Fruit fly (Drosophila melanogaster): ENCODE data around the gene unc-119.

DNA sequence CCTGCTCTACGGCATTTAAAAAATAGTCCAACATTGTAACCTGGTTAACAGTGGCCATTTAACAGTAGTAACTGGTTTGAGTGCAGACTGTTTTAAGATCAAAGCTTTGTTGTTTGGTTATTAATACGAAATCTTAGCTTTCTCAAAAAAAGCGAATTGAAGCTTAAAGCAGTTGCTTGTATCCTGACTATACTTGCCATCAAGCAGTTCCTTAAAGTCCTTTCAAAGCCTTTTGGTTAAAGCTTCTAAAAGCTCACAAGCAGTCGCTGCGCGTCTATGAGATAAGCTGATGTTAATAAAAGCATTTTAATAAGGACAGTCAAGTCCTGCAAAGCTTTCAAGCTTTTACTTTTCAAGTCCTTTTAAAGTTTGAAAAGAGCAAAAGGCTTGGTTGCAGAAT is 49.6 kb upstream of the unc-119 start:
- TF ChIP-seq kay (GFP tag; ENCODE audit: borderline replicate concordance): no peak
- TF ChIP-seq CG7045 (GFP tag; optimal IDR thresholded peaks at IDR 0.05): no peak
- TF ChIP-seq CG5204 (GFP tag; optimal IDR thresholded peaks at IDR 0.05): no peak
- TF ChIP-seq cnc (optimal IDR thresholded peaks at IDR 0.05): no peak
- TF ChIP-seq Hr96 (GFP tag; optimal IDR thresholded peaks at IDR 0.05): no peak
- no peak for TF ChIP-seq Crg-1 (GFP tag; optimal IDR thresholded peaks at IDR 0.05)
- no peak for TF ChIP-seq tj (GFP tag; optimal IDR thresholded peaks at IDR 0.05)
- TF ChIP-seq Mnt (GFP tag; optimal IDR thresholded peaks at IDR 0.05): no peak
